Worm (Caenorhabditis elegans) whole organism, L4/young adult: Measurements from ENCODE around the gene arl-1.

Experiments used
- W03F9.2 ChIP-seq: fragments of 150-350 bp; optimal IDR thresholded peaks from 2 replicates; lab custom pipeline; 2014; ENCODE audit warnings: missing biosample characterization, missing genetic modification characterization
- dao-5 ChIP-seq: sonication (generic microtip); optimal IDR thresholded peaks from 2 replicates; lab custom pipeline; 2016; ENCODE audit warnings: missing genotype, missing genetic modification characterization, moderate library complexity, missing compliant biosample characterization
- him-1 ChIP-seq: sonication (generic microtip); optimal IDR thresholded peaks from 2 replicates; lab custom pipeline; 2016; ENCODE audit warnings: missing genotype, missing genetic modification reagents, missing genetic modification characterization, missing compliant biosample characterization

The arl-1 gene

ce11 chrII:8616155-8616554 lies 34.4 kb downstream of the arl-1 start:
- TF ChIP-seq W03F9.2 (tag; lab: Kevin White, UChicago) (no peak), dao-5 (tag; lab: Kevin White, UChicago) (no peak), him-1 (tag; lab: Kevin White, UChicago) (no peak)

ce11 chrII:8617516-8617915 lies 35.7 kb downstream of the arl-1 start, which contains the start of gene chhy-1:
chhy-1 (minus strand) TSS chrII:8617616.
- TF ChIP-seq dao-5 (tag; lab: Kevin White, UChicago) = no peak
- no peak for TF ChIP-seq him-1 (tag; lab: Kevin White, UChicago)
- TF ChIP-seq W03F9.2 (tag; lab: Kevin White, UChicago) = no peak

- no peak for TF ChIP-seq W03F9.2 (tag; lab: Kevin White, UChicago)
- no peak for TF ChIP-seq him-1 (tag; lab: Kevin White, UChicago)
- no peak for TF ChIP-seq dao-5 (tag; lab: Kevin White, UChicago)
Measured at ce11 chrII:8621883-8622282, 40.1 kb downstream of the arl-1 start, which contains the start of gene T22C8.3. T22C8.3 (minus strand) TSS chrII:8621983.

- TF ChIP-seq W03F9.2 (tag; lab: Kevin White, UChicago) (no peak), him-1 (tag; lab: Kevin White, UChicago) (no peak), dao-5 (tag; lab: Kevin White, UChicago) (no peak)
Measured at ce11 chrII:8623396-8623795, 41.6 kb downstream of the arl-1 start, which contains the start of gene T22C8.4. T22C8.4 (minus strand) TSS chrII:8623496.

ce11 chrII:8625163-8625562 lies 43.4 kb downstream of the arl-1 start, which contains the start of gene sptf-2:
sptf-2 (plus strand) TSS chrII:8625459.
- TF ChIP-seq him-1 (tag; lab: Kevin White, UChicago) (no peak), W03F9.2 (tag; lab: Kevin White, UChicago) (no peak), dao-5 (tag; lab: Kevin White, UChicago) (no peak)

- TF ChIP-seq him-1 (tag; lab: Kevin White, UChicago) (no peak), W03F9.2 (tag; lab: Kevin White, UChicago) (no peak), dao-5 (tag; lab: Kevin White, UChicago) (no peak)
Measured at ce11 chrII:8626598-8626997, 44.8 kb downstream of the arl-1 start.

- no peak for TF ChIP-seq him-1 (tag; lab: Kevin White, UChicago)
- TF ChIP-seq W03F9.2 (tag; lab: Kevin White, UChicago) = no peak
- no peak for TF ChIP-seq dao-5 (tag; lab: Kevin White, UChicago)
Measured at ce11 chrII:8627907-8628306, 46.1 kb downstream of the arl-1 start.

- TF ChIP-seq W03F9.2 (tag; lab: Kevin White, UChicago) (no peak), dao-5 (tag; lab: Kevin White, UChicago) (no peak), him-1 (tag; lab: Kevin White, UChicago) (no peak)
Measured at ce11 chrII:8630088-8630487, 48.3 kb downstream of the arl-1 start, which contains the start of gene T22C8.6. T22C8.6 (minus strand) TSS chrII:8630281.

ce11 chrII:8631766-8632165 lies 50.0 kb downstream of the arl-1 start:
- TF ChIP-seq dao-5 (tag; lab: Kevin White, UChicago) = no peak
